Fruit fly (Drosophila melanogaster): ENCODE measurements around the gene CG7049.
A peak's percentile ranks its signal among the peaks of the same experiment; 100 is the strongest.

Gene CG7049

DNA sequence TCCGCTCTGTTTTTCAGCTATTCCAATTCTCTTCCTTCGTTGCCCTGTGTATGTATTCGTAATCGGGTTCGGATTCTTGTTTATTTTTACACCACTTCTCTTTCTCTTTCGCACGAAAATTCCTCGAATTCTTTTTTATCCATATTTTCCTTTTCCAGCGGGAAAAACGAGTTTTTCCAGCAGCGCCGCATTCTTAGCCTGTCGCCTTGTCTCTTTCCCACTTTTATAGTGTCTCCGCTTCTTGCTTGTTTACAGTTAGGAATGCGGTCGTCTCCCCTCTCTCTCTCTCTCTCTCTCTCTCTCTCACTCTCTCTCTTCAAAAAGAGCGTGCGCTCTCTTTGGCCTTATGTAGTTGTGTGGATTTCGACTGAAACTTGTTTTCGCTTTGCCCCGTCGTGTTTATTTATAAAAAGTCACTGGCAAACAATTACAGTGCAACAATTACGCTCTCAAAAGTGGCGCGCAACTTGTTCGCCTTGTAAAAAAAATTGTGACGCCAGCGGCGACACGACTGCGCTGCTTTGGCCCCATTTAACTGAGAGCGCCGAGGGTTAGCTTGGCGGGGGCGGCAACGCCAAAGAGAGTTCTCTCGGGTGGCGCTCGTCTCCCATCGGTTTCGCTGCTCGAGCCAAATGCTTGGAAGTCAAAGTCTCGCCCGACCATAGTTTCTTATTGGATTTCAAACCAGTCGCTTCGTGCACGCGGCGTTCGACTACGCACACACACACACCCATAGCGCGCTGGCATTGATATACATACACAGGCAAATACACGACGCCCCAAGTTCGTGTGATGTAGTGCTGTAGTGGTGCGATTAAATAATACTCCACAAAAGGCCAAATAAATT lies 44.7 kb downstream of the CG7049 start (continued):
- TF ChIP-seq HLHmδ (GFP tag; optimal IDR thresholded peaks at IDR 0.05) (peak; percentile 61), CG1792 (GFP tag; optimal IDR thresholded peaks at IDR 0.05) (peak; percentile 19), Side (GFP tag; optimal IDR thresholded peaks at IDR 0.05) (peak; percentile 23), CG32767 (GFP tag; IDR thresholded peaks at IDR 0.05) (peak; percentile 62), zfh2 (GFP tag; optimal IDR thresholded peaks at IDR 0.05) (no peak), CG30020 (tag; optimal IDR thresholded peaks at IDR 0.05) (no peak), Dp (GFP tag; optimal IDR thresholded peaks at IDR 0.05) (peak; percentile 23), Ptx1 (GFP tag; IDR thresholded peaks at IDR 0.05) (no peak), sug (tag; optimal IDR thresholded peaks at IDR 0.05) (peak; percentile 54), CG7271 (tag; optimal IDR thresholded peaks at IDR 0.05) (no peak), CG3407 (GFP tag; optimal IDR thresholded peaks at IDR 0.05) (peak; percentile 51), CG8089 (GFP tag; optimal IDR thresholded peaks at IDR 0.05) (peak; percentile 48), ftz-f1 (GFP tag; optimal IDR thresholded peaks at IDR 0.05) (peak; percentile 94), CG18476 (GFP tag; optimal IDR thresholded peaks at IDR 0.05) (no peak), insv (GFP tag; optimal IDR thresholded peaks at IDR 0.05) (peak; percentile 31 to 93), CoRest (tag; optimal IDR thresholded peaks at IDR 0.05) (no peak), MTF-1 (GFP tag; optimal IDR thresholded peaks at IDR 0.05; ENCODE audit: borderline replicate concordance) (peak; percentile 24), kni (GFP tag; optimal IDR thresholded peaks at IDR 0.05) (peak; percentile 97), Hmr (GFP tag; optimal IDR thresholded peaks at IDR 0.05) (peak; percentile 70), CG15514 (GFP tag; optimal IDR thresholded peaks at IDR 0.05) (peak; percentile 46), fd96Cb (tag; optimal IDR thresholded peaks at IDR 0.05) (no peak), CG7987 (GFP tag; optimal IDR thresholded peaks at IDR 0.05) (no peak), CG34224 (GFP tag; IDR thresholded peaks at IDR 0.05; ENCODE audit: partially characterized antibody) (peak; percentile 49; the same call in 2 of the 3 replicates), CG31224 (GFP tag; IDR thresholded peaks at IDR 0.05) (0 out of 2 replicates have a peak, but pooled peaks have one; percentile 25), CG3726 (GFP tag; IDR thresholded peaks at IDR 0.05) (no peak), sqz (GFP tag; optimal IDR thresholded peaks at IDR 0.05) (peak; percentile 100), CG4820 (GFP tag; optimal IDR thresholded peaks at IDR 0.05) (no peak), prd (optimal IDR thresholded peaks at IDR 0.05) (no peak), prd (GFP tag; IDR thresholded peaks at IDR 0.05) (no peak), CG17186 (GFP tag; optimal IDR thresholded peaks at IDR 0.05) (no peak), MBD-R2 (GFP tag; IDR thresholded peaks at IDR 0.05) (peak; percentile 19; the same call in 1 of the 2 replicates), klu (GFP tag; IDR thresholded peaks at IDR 0.05) (peak; percentile 82), NC2β (GFP tag; optimal IDR thresholded peaks at IDR 0.05) (peak; percentile 22), twi (tag; optimal IDR thresholded peaks at IDR 0.05) (peak; percentile 13), GATAe (GFP tag; conservative IDR thresholded peaks at IDR 0.05) (no peak), CG17385 (GFP tag; optimal IDR thresholded peaks at IDR 0.05) (peak; percentile 94), Sox100B (GFP tag; optimal IDR thresholded peaks at IDR 0.05) (peak; percentile 39), CG4282 (GFP tag; optimal IDR thresholded peaks at IDR 0.05) (no peak), Mad (GFP tag; optimal IDR thresholded peaks at IDR 0.05) (no peak), CG2712 (tag; optimal IDR thresholded peaks at IDR 0.05) (peak; percentile 8), CG1024 (GFP tag; IDR thresholded peaks at IDR 0.05) (no peak), seq (GFP tag; IDR thresholded peaks at IDR 0.05) (peak; percentile 63; the same call in 1 of the 2 replicates), CG10366 (GFP tag; IDR thresholded peaks at IDR 0.05) (no peak), ems (GFP tag; optimal IDR thresholded peaks at IDR 0.05) (peak; percentile 28), Nf-YC (tag; optimal IDR thresholded peaks at IDR 0.05) (peak; percentile 39), CG12659 (GFP tag; optimal IDR thresholded peaks at IDR 0.05) (no peak), bcd (GFP tag; optimal IDR thresholded peaks at IDR 0.05) (no peak), salm (tag; optimal IDR thresholded peaks at IDR 0.05) (peak; percentile 23), E2f1 (GFP tag; IDR thresholded peaks at IDR 0.05) (peak; percentile 41; the same call in 1 of the 2 replicates)
